Fruit fly (Drosophila melanogaster) whole organism, wandering third instar larva: ENCODE measurements around the gene CaBP1.
A peak's percentile ranks its signal among the peaks of the same experiment; 100 is the strongest.

ENCODE experiments used
- Abd-B ChIP-seq: fragments of >200 bp; optimal IDR thresholded peaks from 2 replicates; lab custom pipeline; 2017; ENCODE audit warnings: missing biosample characterization, missing genetic modification characterization
- CG9705 ChIP-seq: fragments of 200-800 bp; sonication (Bioruptor generic); optimal IDR thresholded peaks from 2 replicates; lab custom pipeline; 2018; ENCODE audit warnings: missing biosample characterization, mild to moderate bottlenecking, missing genetic modification characterization
- CrebA ChIP-seq: fragments of 200-800 bp; sonication (Bioruptor generic); optimal IDR thresholded peaks from 2 replicates; lab custom pipeline; 2016; ENCODE audit warnings: missing biosample characterization, mild to moderate bottlenecking, missing genetic modification characterization, borderline replicate concordance
- Dfd ChIP-seq: fragments of >200 bp; optimal IDR thresholded peaks from 2 replicates; lab custom pipeline; 2017; ENCODE audit warnings: missing biosample characterization, missing genetic modification characterization
- Dif ChIP-seq: fragments of 200-275, 200-300 bp; sonication (Bioruptor generic); optimal IDR thresholded peaks from 2 replicates; lab custom pipeline; 2018; ENCODE audit warnings: missing biosample characterization, missing genetic modification characterization; ENCODE audit not compliant: partially characterized antibody
- GATAd ChIP-seq: sonication (Bioruptor generic); optimal IDR thresholded peaks from 2 replicates; lab custom pipeline; 2016; ENCODE audit warnings: missing biosample characterization, missing genetic modification characterization
- HLH106 ChIP-seq: fragments of 200-800 bp; optimal IDR thresholded peaks from 3 replicates; lab custom pipeline; 2019; ENCODE audit warnings: missing biosample characterization, mild to moderate bottlenecking, missing genetic modification characterization, moderate library complexity
- Hnf4 ChIP-seq: fragments of 200-800 bp; sonication (Bioruptor generic); optimal IDR thresholded peaks from 2 replicates; lab custom pipeline; 2016; ENCODE audit warnings: missing biosample characterization, mild to moderate bottlenecking, missing genetic modification characterization
- Hr78 ChIP-seq: fragments of >200 bp; optimal IDR thresholded peaks from 2 replicates; lab custom pipeline; 2017; ENCODE audit warnings: missing biosample characterization, missing genetic modification characterization
- Hr83 ChIP-seq: fragments of 200-300 bp; sonication (Bioruptor generic); optimal IDR thresholded peaks from 2 replicates; lab custom pipeline; 2016; ENCODE audit warnings: missing biosample characterization, mild to moderate bottlenecking, missing genetic modification characterization, moderate library complexity; ENCODE audit not compliant: poor library complexity, severe bottlenecking
- Jra ChIP-seq: sonication (Bioruptor generic); optimal IDR thresholded peaks from 2 replicates; lab custom pipeline; 2016; ENCODE audit warnings: missing biosample characterization, missing genetic modification characterization
- Mio ChIP-seq: sonication (Bioruptor generic); optimal IDR thresholded peaks from 2 replicates; lab custom pipeline; 2016; ENCODE audit warnings: missing biosample characterization, missing genetic modification characterization
- N ChIP-seq: fragments of >200 bp; optimal IDR thresholded peaks from 2 replicates; lab custom pipeline; 2018; ENCODE audit warnings: missing biosample characterization, missing external identifiers, missing genetic modification characterization
- OdsH ChIP-seq: fragments of 200-800 bp; sonication (Bioruptor generic); optimal IDR thresholded peaks from 2 replicates; lab custom pipeline; 2016; ENCODE audit warnings: missing biosample characterization, mild to moderate bottlenecking, missing genetic modification characterization
- Rel ChIP-seq, 2 experiments: fragments of 200-800 bp; sonication (Bioruptor generic) in 1 of 2; optimal IDR thresholded peaks; 2 replicates in 1 of 2; 3 replicates in 1 of 2; lab custom pipeline; 2016 to 2019; ENCODE audit warnings: mild to moderate bottlenecking in 2 of 2, missing biosample characterization in 2 of 2, missing genetic modification characterization in 2 of 2, moderate library complexity in 1 of 2
- Sp1 ChIP-seq: fragments of 200-800 bp; sonication (Bioruptor generic); optimal IDR thresholded peaks from 3 replicates; lab custom pipeline; 2019; ENCODE audit warnings: missing biosample characterization, mild to moderate bottlenecking, missing genetic modification characterization, moderate library complexity
- Vsx2 ChIP-seq: fragments of 200-300, 225-300 bp; sonication (Bioruptor generic); optimal IDR thresholded peaks from 2 replicates; lab custom pipeline; 2018; ENCODE audit warnings: missing biosample characterization, missing genetic modification characterization; ENCODE audit not compliant: partially characterized antibody
- br ChIP-seq: fragments of 200-800 bp; sonication (Bioruptor generic); optimal IDR thresholded peaks from 2 replicates; lab custom pipeline; 2016; ENCODE audit warnings: missing biosample characterization, missing genetic modification characterization
- dl ChIP-seq, 2 experiments: fragments of 175-275, 200-275 bp in 1 of 2; fragments of 200-275 bp in 1 of 2; sonication (Bioruptor generic); optimal IDR thresholded peaks; lab custom pipeline; 2018; ENCODE audit warnings: mild to moderate bottlenecking in 2 of 2, missing biosample characterization in 2 of 2, missing genetic modification characterization in 2 of 2, moderate library complexity in 2 of 2; ENCODE audit not compliant: partially characterized antibody in 2 of 2, insufficient read depth in 1 of 2
- ey ChIP-seq: fragments of 200-800 bp; sonication (Bioruptor generic); optimal IDR thresholded peaks from 2 replicates; lab custom pipeline; 2016; ENCODE audit warnings: missing biosample characterization, missing genetic modification characterization
- fru ChIP-seq: fragments of 200-800 bp; sonication (Bioruptor generic); optimal IDR thresholded peaks from 3 replicates; lab custom pipeline; 2016; ENCODE audit warnings: missing biosample characterization, mild to moderate bottlenecking, missing genetic modification characterization
- h ChIP-seq: fragments of 200-800 bp; sonication (Bioruptor generic); optimal IDR thresholded peaks from 3 replicates; lab custom pipeline; 2016; ENCODE audit warnings: missing biosample characterization, mild to moderate bottlenecking, missing genetic modification characterization
- jim ChIP-seq: fragments of 175-275, 200-325 bp; sonication (Bioruptor generic); optimal IDR thresholded peaks from 2 replicates; lab custom pipeline; 2016; ENCODE audit warnings: missing biosample characterization, mild to moderate bottlenecking, missing genetic modification characterization
- lola ChIP-seq: fragments of >200 bp; optimal IDR thresholded peaks from 2 replicates; lab custom pipeline; 2017; ENCODE audit warnings: missing biosample characterization, missing genetic modification characterization
- pan ChIP-seq: fragments of >200 bp; optimal IDR thresholded peaks from 2 replicates; lab custom pipeline; 2017
- psq ChIP-seq: fragments of 200-800 bp; sonication (Bioruptor generic); optimal IDR thresholded peaks from 3 replicates; lab custom pipeline; 2017; ENCODE audit warnings: missing biosample characterization, mild to moderate bottlenecking, missing genetic modification characterization, moderate library complexity
- rgr ChIP-seq: fragments of 200-800 bp; sonication (Bioruptor generic); optimal IDR thresholded peaks from 3 replicates; lab custom pipeline; 2016; ENCODE audit warnings: missing biosample characterization, mild to moderate bottlenecking, missing genetic modification characterization
- sage ChIP-seq: fragments of 200-800 bp; sonication (Bioruptor generic); optimal IDR thresholded peaks from 2 replicates; lab custom pipeline; 2016; ENCODE audit warnings: missing biosample characterization, mild to moderate bottlenecking, missing genetic modification characterization
- sv ChIP-seq: fragments of 200-800 bp; sonication (Bioruptor generic); optimal IDR thresholded peaks from 3 replicates; lab custom pipeline; 2016; ENCODE audit warnings: missing biosample characterization, missing genetic modification characterization
- tai ChIP-seq: sonication (Bioruptor generic); optimal IDR thresholded peaks from 2 replicates; lab custom pipeline; 2016; ENCODE audit warnings: missing biosample characterization, missing genetic modification characterization

The CaBP1 gene

DNA sequence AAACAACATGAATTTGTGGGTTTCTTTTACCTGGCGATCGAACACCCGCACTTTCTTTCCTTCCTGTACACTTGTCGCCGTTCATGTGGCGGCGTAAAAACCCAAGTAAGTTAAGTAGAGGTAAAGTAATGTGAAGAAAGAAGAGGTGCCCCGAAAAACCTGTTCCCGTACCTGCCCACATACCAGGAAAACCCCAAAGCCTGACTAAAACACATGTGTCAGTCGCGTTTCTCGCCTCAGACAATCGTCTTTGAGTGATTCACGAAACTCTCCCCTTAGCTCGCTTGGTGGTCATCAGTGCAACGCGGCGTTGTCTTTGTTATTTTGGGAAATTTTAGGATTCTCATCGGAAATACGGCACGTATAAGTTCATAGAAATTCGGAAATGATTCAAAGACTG is 33.0 kb downstream of the CaBP1 start:
- TF ChIP-seq fru (GFP tag; lab: Kevin White, UChicago) = peak; percentile 48
- no peak for TF ChIP-seq lola (GFP tag; lab: Kevin White, UChicago)

DNA sequence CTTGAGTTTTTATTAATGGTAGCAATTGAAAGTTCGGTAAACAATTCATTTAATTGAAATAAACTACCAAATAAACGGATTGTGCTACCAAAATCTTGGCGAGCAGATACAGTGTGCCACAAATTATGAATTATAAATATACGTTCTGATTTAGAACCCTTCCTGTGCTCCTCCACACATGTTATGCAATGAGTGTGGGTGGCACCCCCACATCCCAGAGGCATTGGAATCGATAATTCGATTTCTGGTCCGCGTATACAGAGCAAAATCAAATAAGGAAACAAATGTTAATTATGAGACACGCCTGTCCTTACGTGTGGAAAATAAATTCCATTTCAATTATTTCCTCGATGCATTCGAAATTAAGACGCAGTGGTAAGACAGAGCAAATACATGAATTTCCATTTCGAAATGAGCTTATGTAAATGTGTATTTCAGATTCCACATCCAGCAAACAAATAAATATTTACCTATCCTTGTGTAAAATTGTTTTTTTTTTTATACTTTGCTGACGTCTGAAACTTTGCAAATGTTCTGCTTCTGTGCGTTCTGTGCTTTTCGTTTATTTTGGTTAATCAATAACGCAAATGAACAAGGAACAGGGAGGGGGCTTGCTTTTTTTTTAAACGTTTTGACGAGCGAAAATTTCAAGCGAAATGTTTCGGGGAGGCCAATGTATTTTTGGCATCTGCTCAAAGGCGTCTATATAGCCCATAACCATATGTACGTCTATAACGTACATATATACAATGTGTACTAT is 34.5 kb downstream of the CaBP1 start:
- TF ChIP-seq psq (GFP tag; lab: Kevin White, UChicago) (no peak), Dfd (no peak), CrebA (no peak), tai (peak; percentile 23), Hr78 (no peak), Abd-B (GFP tag; lab: Kevin White, UChicago) (no peak), GATAd (GFP tag; lab: Kevin White, UChicago) (no peak), CG9705 (GFP tag; lab: Kevin White, UChicago) (no peak), Dif (GFP tag; lab: Kevin White, UChicago) (no peak), pan (no peak), OdsH (GFP tag; lab: Kevin White, UChicago) (no peak), sage (no peak), rgr (peak; percentile 36), Mio (no peak), Jra (GFP tag; lab: Kevin White, UChicago) (no peak), Hnf4 (no peak), N (GFP tag; lab: Kevin White, UChicago) (no peak), br (GFP tag; lab: Kevin White, UChicago) (peak; percentile 17), HLH106 (tag; lab: Kevin White, UChicago) (no peak), Rel (GFP tag; optimal IDR thresholded peaks at IDR 0.05; lab: Kevin White, UChicago) (no peak), Rel (tag; optimal IDR thresholded peaks at IDR 0.05; lab: Kevin White, UChicago) (peak; percentile 10), jim (GFP tag; lab: Kevin White, UChicago) (no peak)

DNA sequence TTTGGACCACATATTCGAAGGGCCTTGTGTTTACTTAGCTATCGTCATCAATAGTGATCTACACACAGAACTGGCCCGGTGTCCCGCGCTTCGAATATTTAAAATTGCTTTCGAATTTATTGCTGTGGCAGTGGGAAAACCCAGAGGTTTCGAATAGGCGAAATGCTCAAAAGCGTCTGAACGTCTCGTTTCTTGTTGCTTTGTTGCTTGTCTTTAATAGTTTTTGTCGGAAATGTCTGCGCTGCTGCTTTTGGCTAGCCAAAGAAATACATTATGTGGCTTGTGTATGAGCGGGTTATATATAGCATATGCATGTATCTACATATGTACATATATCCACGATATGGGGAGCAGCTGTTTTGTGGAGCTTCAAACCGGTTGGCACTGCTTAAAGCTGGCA is 35.3 kb downstream of the CaBP1 start:
- no peak for TF ChIP-seq CG9705 (GFP tag; lab: Kevin White, UChicago)
- TF ChIP-seq jim (GFP tag; lab: Kevin White, UChicago) = no peak

DNA sequence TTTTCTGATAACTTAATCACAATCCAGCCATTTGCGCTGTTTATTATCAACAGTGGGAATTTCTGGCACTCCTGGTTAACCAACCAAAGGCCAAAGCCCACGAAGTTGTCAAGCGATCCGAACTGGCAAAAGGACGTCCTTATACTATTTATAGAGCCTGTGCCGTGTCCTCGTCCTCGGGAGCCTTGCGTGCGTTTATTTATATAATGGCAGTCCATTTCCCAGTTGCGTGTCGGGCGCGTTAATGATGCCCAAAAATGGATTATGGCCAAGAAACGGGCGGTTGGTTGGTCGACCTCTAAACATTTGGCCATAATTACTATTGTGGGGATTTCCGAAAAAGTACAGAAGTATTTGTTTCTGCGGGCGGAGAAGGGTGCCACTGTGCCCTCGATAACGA is 36.1 kb downstream of the CaBP1 start:
- TF ChIP-seq sage (no peak), Vsx2 (GFP tag; lab: Kevin White, UChicago) (no peak)

DNA sequence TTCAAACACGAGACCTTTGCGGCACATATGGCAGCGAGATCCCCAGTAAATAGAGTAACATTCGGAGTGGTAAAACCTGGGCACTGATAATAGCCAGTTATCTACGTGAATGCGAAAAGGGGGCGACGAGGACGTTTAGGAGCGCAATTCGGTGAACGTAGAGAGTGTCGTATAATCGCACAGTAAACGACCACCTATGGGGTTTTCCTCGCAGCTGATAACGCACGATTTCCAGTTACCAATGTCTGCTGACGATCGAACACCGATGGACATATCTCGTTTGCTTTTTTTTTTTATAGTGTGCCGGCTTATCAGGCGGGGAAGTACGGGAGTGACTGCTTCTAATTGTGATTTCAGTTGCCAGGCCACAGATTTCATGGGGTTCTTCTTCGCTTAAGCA is 36.8 kb downstream of the CaBP1 start:
- no peak for TF ChIP-seq pan
- peak; percentile 11 for TF ChIP-seq h (GFP tag; lab: Kevin White, UChicago)
- TF ChIP-seq Hr78 = no peak
- peak in 1 of 2 experiments; percentile 80 for TF ChIP-seq dl (GFP tag; optimal IDR thresholded peaks at IDR 0.05; lab: Kevin White, UChicago; ENCODE audit: insufficient read depth in 1 of 2, partially characterized antibody in 2 of 2)
- TF ChIP-seq psq (GFP tag; lab: Kevin White, UChicago) = no peak
- no peak for TF ChIP-seq Rel (GFP tag; optimal IDR thresholded peaks at IDR 0.05; lab: Kevin White, UChicago)
- peak; percentile 99 for TF ChIP-seq Rel (tag; optimal IDR thresholded peaks at IDR 0.05; lab: Kevin White, UChicago)
- TF ChIP-seq fru (GFP tag; lab: Kevin White, UChicago) = peak; percentile 93
- TF ChIP-seq sv (GFP tag; lab: Kevin White, UChicago) = no peak
- TF ChIP-seq Dif (GFP tag; lab: Kevin White, UChicago) = no peak
- TF ChIP-seq Sp1 (GFP tag; lab: Kevin White, UChicago) = no peak
- peak; percentile 16 for TF ChIP-seq Hr83 (GFP tag; lab: Kevin White, UChicago)
- no peak for TF ChIP-seq ey
